Worm (Caenorhabditis elegans) whole organism, mixed stage, embryonic: Measurements from ENCODE around the gene warf-1.

Experiments
- M03D4.4 ChIP-seq: sonication (generic microtip); optimal IDR thresholded peaks from 2 replicates; lab custom pipeline; 2017; ENCODE audit warnings: mild to moderate bottlenecking, missing genetic modification characterization, missing compliant biosample characterization
- elt-3 ChIP-seq: fragments of 150-350 bp; optimal IDR thresholded peaks from 2 replicates; lab custom pipeline; 2014; ENCODE audit warnings: missing biosample characterization, missing genetic modification characterization
- nhr-237 ChIP-seq: fragments of 150-350 bp; optimal IDR thresholded peaks from 2 replicates; lab custom pipeline; 2014; ENCODE audit warnings: missing biosample characterization, missing genetic modification characterization
- sem-2 ChIP-seq: fragments of 200-800 bp; sonication (Bioruptor generic); optimal IDR thresholded peaks from 2 replicates; lab custom pipeline; 2018; ENCODE audit warnings: mild to moderate bottlenecking, missing genetic modification characterization, missing compliant biosample characterization
- snpc-4 ChIP-seq: fragments of 150-350 bp; optimal IDR thresholded peaks from 2 replicates; lab custom pipeline; 2014; ENCODE audit warnings: missing biosample characterization, missing genetic modification characterization

DNA sequence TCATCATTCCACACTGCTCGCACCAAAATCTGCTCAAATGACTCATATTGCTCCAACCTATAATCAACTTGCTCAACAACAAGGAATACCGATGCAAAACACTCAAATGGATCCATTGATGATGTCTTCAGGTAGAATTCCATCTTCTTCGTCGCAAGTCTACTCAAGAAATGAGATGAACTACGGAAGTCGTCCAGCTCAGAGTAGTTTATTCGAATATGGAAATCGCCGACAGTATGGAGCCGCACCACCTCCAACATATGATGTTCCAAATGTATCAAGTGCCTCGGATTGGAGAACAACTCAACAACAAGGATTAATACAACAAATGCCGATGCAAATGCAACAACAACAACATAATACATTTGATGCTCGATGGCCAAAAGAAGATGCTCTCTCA is 11.5 kb upstream of the warf-1 start:
- no peak for TF ChIP-seq nhr-237 (tag; lab: Kevin White, UChicago)
- no peak for TF ChIP-seq snpc-4 (tag; lab: Kevin White, UChicago)
- no peak for TF ChIP-seq elt-3 (tag; lab: Kevin White, UChicago)
- no peak for TF ChIP-seq sem-2
- TF ChIP-seq M03D4.4 (tag; lab: Kevin White, UChicago): no peak
